Fruit fly (Drosophila melanogaster) whole organism, pupa: ENCODE results near the gene Pex12.

Experiments
- CG9948 ChIP-seq: fragments of 200-800 bp; sonication (Bioruptor generic); optimal IDR thresholded peaks from 2 replicates; lab custom pipeline; 2018; ENCODE audit warnings: missing biosample characterization, mild to moderate bottlenecking, missing genetic modification characterization, moderate library complexity
- fd96Ca ChIP-seq: fragments of 200-800 bp; sonication (Bioruptor generic); IDR thresholded peaks from 3 replicates; pipeline ENCODE4 v1.3.6; 2022; ENCODE audit warnings: missing biosample characterization, missing genetic modification characterization
- rn ChIP-seq: fragments of 200-800 bp; sonication (Bioruptor generic); IDR thresholded peaks from 2 replicates; pipeline ENCODE4 v1.3.6; 2022; ENCODE audit warnings: missing biosample characterization, missing genetic modification characterization

- no peak for TF ChIP-seq CG9948 (tag; lab: Kevin White, UChicago)
- no peak for TF ChIP-seq rn (GFP tag; lab: Robert Waterston, UW)
- TF ChIP-seq fd96Ca, result no peak
Measured at dm6 chr2L:859897-860296, 44.1 kb downstream of the Pex12 start, which contains the start of gene CG13950.
